Worm (Caenorhabditis elegans) whole organism, young adult: ENCODE results near the gene T04H1.13.

Experiments
- F22D6.2 ChIP-seq: sonication (generic microtip); optimal IDR thresholded peaks from 2 replicates; lab custom pipeline; 2016; ENCODE audit warnings: mild to moderate bottlenecking, missing genetic modification characterization, missing compliant biosample characterization
- F39B2.1 ChIP-seq: fragments of 200-800 bp; sonication (Bioruptor generic); IDR thresholded peaks from 2 replicates; pipeline ENCODE4 v1.3.6; 2022; ENCODE audit warnings: missing genetic modification reagents, missing genetic modification characterization, missing compliant biosample characterization
- let-607 ChIP-seq, 2 experiments: fragments of 200-800 bp in 1 of 2; sonication (Bioruptor generic) in 1 of 2; sonication (generic microtip) in 1 of 2; optimal IDR thresholded peaks; 2 replicates each; lab custom pipeline; 2016 to 2018; ENCODE audit warnings: mild to moderate bottlenecking in 2 of 2, missing compliant biosample characterization in 2 of 2, missing genetic modification characterization in 2 of 2, moderate library complexity in 2 of 2, missing genotype in 1 of 2
- snpc-4 ChIP-seq, 5 experiments: fragments of 150-350 bp in 1 of 5; sonication (generic microtip) in 4 of 5; optimal IDR thresholded peaks; 2 replicates each; lab custom pipeline; 2014 to 2018; ENCODE audit warnings: missing genetic modification characterization in 5 of 5, missing biosample characterization in 3 of 5, antibody characterized with exemption in 2 of 5, mild to moderate bottlenecking in 2 of 5, missing compliant biosample characterization in 2 of 5, missing genotype in 2 of 5, moderate library complexity in 2 of 5, missing genetic modification reagents in 1 of 5
- tbx-9 ChIP-seq: sonication (generic microtip); optimal IDR thresholded peaks from 2 replicates; lab custom pipeline; 2016; ENCODE audit warnings: borderline replicate concordance, missing genetic modification characterization, inconsistent platforms, missing compliant biosample characterization
- ztf-22 ChIP-seq: fragments of 200-800 bp; sonication (Bioruptor generic); optimal IDR thresholded peaks from 2 replicates; lab custom pipeline; 2018; ENCODE audit warnings: mild to moderate bottlenecking, missing genetic modification characterization, moderate library complexity, missing compliant biosample characterization

ce11 chrV:12255343-12255742 lies 10.5 kb upstream of the T04H1.13 start, which contains the start of gene T04H1.12:
- TF ChIP-seq ztf-22: no peak
- TF ChIP-seq snpc-4 (GFP tag; optimal IDR thresholded peaks at IDR 0.05; lab: Kevin White, UChicago): no peak
- TF ChIP-seq snpc-4 (tag; optimal IDR thresholded peaks at IDR 0.05; lab: Kevin White, UChicago): no peak
- no peak for TF ChIP-seq tbx-9
- no peak for TF ChIP-seq let-607 (tag; optimal IDR thresholded peaks at IDR 0.05; lab: Kevin White, UChicago)
- no peak for TF ChIP-seq F39B2.1 (GFP tag; lab: Robert Waterston, UW)
- no peak for TF ChIP-seq F22D6.2 (tag; lab: Kevin White, UChicago)
